Worm (Caenorhabditis elegans) whole organism, L4 larva: Measurements from ENCODE around the gene mig-21.

ENCODE experiments used
- D1046.2 ChIP-seq: fragments of 200-800 bp; sonication (Bioruptor generic); IDR thresholded peaks from 2 replicates; pipeline ENCODE4 v1.3.6; 2022; ENCODE audit warnings: missing genetic modification characterization, missing compliant biosample characterization
- F26F4.8 ChIP-seq: fragments of 200-800 bp; sonication (Bioruptor generic); conservative IDR thresholded peaks from 2 replicates; pipeline ENCODE4 v1.3.6; 2022; ENCODE audit warnings: missing genetic modification characterization, missing compliant biosample characterization
- F37D6.2 ChIP-seq: sonication (generic microtip); optimal IDR thresholded peaks from 2 replicates; lab custom pipeline; 2016; ENCODE audit warnings: mild to moderate bottlenecking, missing genetic modification characterization, missing compliant biosample characterization
- F44E2.7 ChIP-seq: fragments of 200-800 bp; sonication (Bioruptor generic); IDR thresholded peaks from 2 replicates; pipeline ENCODE4 v2.1.2; 2022; ENCODE audit warnings: missing genetic modification characterization, missing compliant biosample characterization
- F49E8.2 ChIP-seq: sonication (generic microtip); optimal IDR thresholded peaks from 2 replicates; lab custom pipeline; 2016; ENCODE audit warnings: missing compliant biosample characterization, mild to moderate bottlenecking, missing genetic modification characterization, borderline replicate concordance
- T20F7.1 ChIP-seq: fragments of 200-800 bp; sonication (Bioruptor generic); optimal IDR thresholded peaks from 2 replicates; lab custom pipeline; 2018; ENCODE audit warnings: mild to moderate bottlenecking, missing genetic modification characterization, missing compliant biosample characterization
- T26A8.4 ChIP-seq: fragments of 200-800 bp; sonication (Bioruptor generic); IDR thresholded peaks from 2 replicates; pipeline ENCODE4 v1.3.6; 2022; ENCODE audit warnings: missing genetic modification characterization, missing compliant biosample characterization
- Y75B8A.6 ChIP-seq: fragments of 200-800 bp; sonication (Bioruptor generic); IDR thresholded peaks from 2 replicates; pipeline ENCODE4 v1.3.6; 2022; ENCODE audit warnings: missing genetic modification reagents, missing genetic modification characterization, missing compliant biosample characterization
- ZK546.5 ChIP-seq, 2 experiments: sonication (generic microtip); optimal IDR thresholded peaks; 2 replicates each; lab custom pipeline; 2017; ENCODE audit warnings: missing biosample characterization in 2 of 2, missing genetic modification characterization in 2 of 2
- aha-1 ChIP-seq: fragments of 150-350 bp; peaks from one replicate; lab custom pipeline; 2014; ENCODE audit warnings: missing biosample characterization, missing genetic modification characterization
- ama-1 ChIP-seq: fragments of 150-350 bp; optimal IDR thresholded peaks from 2 replicates; lab custom pipeline; 2014; ENCODE audit warnings: inconsistent platforms, mixed read lengths
- arid-1 ChIP-seq: fragments of 200-800 bp; sonication (Bioruptor generic); conservative IDR thresholded peaks from 2 replicates; pipeline ENCODE4 v1.3.6; 2022; ENCODE audit warnings: missing genetic modification reagents, missing genetic modification characterization, missing compliant biosample characterization
- attf-4 ChIP-seq: sonication (generic microtip); optimal IDR thresholded peaks from 3 replicates; lab custom pipeline; 2017; ENCODE audit warnings: missing biosample characterization, missing genetic modification characterization
- ceh-44 ChIP-seq: fragments of 200-800 bp; sonication (Bioruptor generic); IDR thresholded peaks from 2 replicates; pipeline ENCODE4 v1.3.6; 2022; ENCODE audit warnings: missing genetic modification reagents, missing genetic modification characterization, missing compliant biosample characterization
- ceh-62 ChIP-seq: sonication (generic microtip); optimal IDR thresholded peaks from 2 replicates; lab custom pipeline; 2017; ENCODE audit warnings: missing biosample characterization, missing genetic modification characterization
- ces-1 ChIP-seq: fragments of 150-350 bp; sonication (generic microtip); optimal IDR thresholded peaks from 4 replicates; lab custom pipeline; 2014; ENCODE audit warnings: missing biosample characterization, missing genetic modification reagents, missing genetic modification characterization
- ctbp-1 ChIP-seq: fragments of 200-800 bp; sonication (Bioruptor generic); IDR thresholded peaks from 2 replicates; pipeline ENCODE4 v1.3.6; 2022; ENCODE audit warnings: missing genetic modification reagents, missing genetic modification characterization, missing compliant biosample characterization
- daf-8 ChIP-seq: fragments of 200-800 bp; sonication (Bioruptor generic); IDR thresholded peaks from 2 replicates; pipeline ENCODE4 v1.3.6; 2022; ENCODE audit warnings: missing genetic modification characterization, missing compliant biosample characterization
- dmd-8 ChIP-seq: fragments of 200-800 bp; sonication (Bioruptor generic); IDR thresholded peaks from 2 replicates; pipeline ENCODE4 v1.3.6; 2022; ENCODE audit warnings: missing genetic modification characterization, missing compliant biosample characterization
- dve-1 ChIP-seq: sonication (generic microtip); optimal IDR thresholded peaks from 2 replicates; lab custom pipeline; 2017; ENCODE audit warnings: antibody characterized with exemption, mild to moderate bottlenecking, missing genetic modification characterization, missing compliant biosample characterization; ENCODE audit not compliant: insufficient read depth
- egl-27 ChIP-seq: sonication (generic microtip); optimal IDR thresholded peaks from 3 replicates; lab custom pipeline; 2017; ENCODE audit warnings: missing biosample characterization, missing genetic modification reagents, missing genetic modification characterization
- fkh-10 ChIP-seq: fragments of 150-350 bp; optimal IDR thresholded peaks from 2 replicates; lab custom pipeline; 2014; ENCODE audit warnings: missing biosample characterization, missing genetic modification reagents, missing genetic modification characterization
- gei-8 ChIP-seq: fragments of 200-800 bp; sonication (Bioruptor generic); optimal IDR thresholded peaks from 2 replicates; lab custom pipeline; 2018; ENCODE audit warnings: mild to moderate bottlenecking, missing genetic modification characterization, missing compliant biosample characterization
- hif-1 ChIP-seq, 2 experiments: sonication (generic microtip); optimal IDR thresholded peaks; 2 replicates each; lab custom pipeline; 2016 to 2017; ENCODE audit warnings: missing compliant biosample characterization in 2 of 2, missing genetic modification characterization in 2 of 2, missing genetic modification reagents in 2 of 2, missing genotype in 2 of 2, mild to moderate bottlenecking in 1 of 2
- hlh-11 ChIP-seq: fragments of 200-800 bp; sonication (Bioruptor generic); optimal IDR thresholded peaks from 2 replicates; lab custom pipeline; 2018; ENCODE audit warnings: mild to moderate bottlenecking, missing genetic modification characterization, missing compliant biosample characterization
- hlh-30 ChIP-seq: sonication (generic microtip); optimal IDR thresholded peaks from 2 replicates; lab custom pipeline; 2017; ENCODE audit warnings: antibody characterized with exemption, mild to moderate bottlenecking, missing genetic modification characterization, missing compliant biosample characterization; ENCODE audit not compliant: insufficient read depth
- jun-1 ChIP-seq: fragments of 150-350 bp; optimal IDR thresholded peaks from 2 replicates; lab custom pipeline; 2014; ENCODE audit warnings: missing biosample characterization, missing genetic modification reagents, missing genetic modification characterization
- lin-13 ChIP-seq: fragments of 150-350 bp; optimal IDR thresholded peaks from 2 replicates; lab custom pipeline; 2014; ENCODE audit warnings: missing biosample characterization, missing genetic modification reagents, missing genetic modification characterization
- lin-15B ChIP-seq: fragments of 150-350 bp; sonication (generic microtip); optimal IDR thresholded peaks from 3 replicates; lab custom pipeline; 2014; ENCODE audit warnings: missing biosample characterization, missing genetic modification characterization
- lir-3 ChIP-seq: sonication (generic microtip); optimal IDR thresholded peaks from 2 replicates; lab custom pipeline; 2016; ENCODE audit warnings: mild to moderate bottlenecking, missing genetic modification characterization, missing compliant biosample characterization
- mdt-29 ChIP-seq: fragments of 200-800 bp; sonication (Bioruptor generic); IDR thresholded peaks from 2 replicates; pipeline ENCODE4 v1.3.6; 2022; ENCODE audit warnings: missing genetic modification reagents, missing genetic modification characterization, missing compliant biosample characterization
- mep-1 ChIP-seq: fragments of 150-350 bp; sonication (generic microtip); optimal IDR thresholded peaks from 3 replicates; lab custom pipeline; 2014; ENCODE audit warnings: missing biosample characterization, missing genetic modification characterization
- mes-2 ChIP-seq: sonication (generic microtip); optimal IDR thresholded peaks from 2 replicates; lab custom pipeline; 2016; ENCODE audit warnings: missing genotype, mild to moderate bottlenecking, missing genetic modification characterization, missing compliant biosample characterization; ENCODE audit not compliant: poor library complexity, severe bottlenecking
- nhr-102 ChIP-seq: sonication (generic microtip); optimal IDR thresholded peaks from 2 replicates; lab custom pipeline; 2016; ENCODE audit warnings: mild to moderate bottlenecking, missing genetic modification characterization, moderate library complexity, missing compliant biosample characterization
- nhr-11 ChIP-seq: fragments of 150-350 bp; optimal IDR thresholded peaks from 2 replicates; lab custom pipeline; 2014; ENCODE audit warnings: missing biosample characterization, missing genetic modification characterization
- nhr-237 ChIP-seq: sonication (generic microtip); optimal IDR thresholded peaks from 2 replicates; lab custom pipeline; 2017; ENCODE audit warnings: missing biosample characterization, missing genetic modification characterization
- nhr-25 ChIP-seq: sonication (generic microtip); optimal IDR thresholded peaks from 2 replicates; lab custom pipeline; 2017; ENCODE audit warnings: missing genetic modification characterization, mild to moderate bottlenecking, missing compliant biosample characterization, antibody characterized with exemption, moderate library complexity, borderline replicate concordance; ENCODE audit not compliant: insufficient read depth
- nhr-42 ChIP-seq: fragments of 200-800 bp; sonication (Bioruptor generic); IDR thresholded peaks from 2 replicates; pipeline ENCODE4 v1.3.6; 2022; ENCODE audit warnings: missing genetic modification characterization, missing compliant biosample characterization
- nhr-48 ChIP-seq: sonication (generic microtip); optimal IDR thresholded peaks from 2 replicates; lab custom pipeline; 2016; ENCODE audit warnings: mild to moderate bottlenecking, missing genetic modification characterization, missing compliant biosample characterization
- nhr-6 ChIP-seq: fragments of 150-350 bp; optimal IDR thresholded peaks from 2 replicates; lab custom pipeline; 2014; ENCODE audit warnings: missing biosample characterization, missing genetic modification characterization
- nhr-77 ChIP-seq: fragments of 150-350 bp; optimal IDR thresholded peaks from 2 replicates; lab custom pipeline; 2014; ENCODE audit warnings: missing biosample characterization, missing genetic modification characterization
- saeg-2 ChIP-seq: fragments of 200-800 bp; sonication (Bioruptor generic); IDR thresholded peaks from 2 replicates; pipeline ENCODE4 v1.3.6; 2022; ENCODE audit warnings: missing genetic modification reagents, missing genetic modification characterization, missing compliant biosample characterization
- unc-62 ChIP-seq, 3 experiments: fragments of 150-350 bp in 1 of 3; sonication (generic microtip); optimal IDR thresholded peaks in 2 of 3; peaks in 1 of 3; 1 replicate in 1 of 3; 2 replicates in 2 of 3; lab custom pipeline; 2014 to 2017; ENCODE audit warnings: missing biosample characterization in 3 of 3, missing genetic modification characterization in 3 of 3, missing genetic modification reagents in 3 of 3, missing genotype in 1 of 3
- zfp-2 ChIP-seq: sonication (generic microtip); optimal IDR thresholded peaks from 2 replicates; lab custom pipeline; 2016; ENCODE audit warnings: mild to moderate bottlenecking, missing genetic modification characterization, missing compliant biosample characterization
- zfp-3 ChIP-seq: fragments of 200-800 bp; sonication (Bioruptor generic); conservative IDR thresholded peaks from 2 replicates; pipeline ENCODE4 v1.3.6; 2022; ENCODE audit warnings: missing genetic modification reagents, missing genetic modification characterization, missing compliant biosample characterization

Gene mig-21

ce11 chrIII:5874263-5874662 is 3.9 kb downstream of the mig-21 start (continued):
- TF ChIP-seq nhr-48 (tag; lab: Kevin White, UChicago) (peak; percentile 68), lin-15B (no peak), ceh-62 (no peak), F49E8.2 (tag; lab: Kevin White, UChicago) (no peak), daf-8 (GFP tag; lab: Robert Waterston, UW) (no peak), nhr-11 (tag; lab: Kevin White, UChicago) (no peak), hlh-30 (peak; percentile 55), attf-4 (no peak), nhr-6 (tag; lab: Kevin White, UChicago) (no peak), F26F4.8 (GFP tag; lab: Robert Waterston, UW) (no peak), mep-1 (tag; lab: Kevin White, UChicago) (peak; percentile 80), nhr-102 (tag; lab: Kevin White, UChicago) (peak; percentile 51), saeg-2 (GFP tag; lab: Robert Waterston, UW) (no peak), ceh-44 (GFP tag; lab: Robert Waterston, UW) (no peak), T26A8.4 (GFP tag; lab: Robert Waterston, UW) (peak; percentile 31; the same call in 1 of the 2 replicates), mdt-29 (GFP tag; lab: Robert Waterston, UW) (peak; percentile 51; the same call in 1 of the 2 replicates), zfp-3 (no peak; the same call in 1 of the 2 replicates), F37D6.2 (tag; lab: Kevin White, UChicago) (no peak), lin-13 (GFP tag; lab: Kevin White, UChicago) (peak; percentile 40), zfp-2 (tag; lab: Kevin White, UChicago) (no peak), hif-1 (tag; optimal IDR thresholded peaks at IDR 0.05; lab: Kevin White, UChicago) (no peak), nhr-77 (peak; percentile 61), Y75B8A.6 (GFP tag; lab: Robert Waterston, UW) (peak; percentile 68), ZK546.5 (tag; optimal IDR thresholded peaks at IDR 0.05; lab: Kevin White, UChicago) (no peak), gei-8 (GFP tag; lab: Kevin White, UChicago) (peak; percentile 43), ctbp-1 (GFP tag; lab: Robert Waterston, UW) (no peak), D1046.2 (GFP tag; lab: Robert Waterston, UW) (no peak), dve-1 (peak; percentile 96), arid-1 (GFP tag; lab: Robert Waterston, UW) (no peak), T20F7.1 (GFP tag; lab: Kevin White, UChicago) (peak; percentile 74), aha-1 (tag; lab: Kevin White, UChicago) (peak; percentile 92), lir-3 (tag; lab: Kevin White, UChicago) (no peak), ces-1 (no peak), ama-1 (lab: Kevin White, UChicago) (peak; percentile 66), jun-1 (tag; lab: Kevin White, UChicago) (no peak), dmd-8 (GFP tag; lab: Robert Waterston, UW) (no peak), F44E2.7 (no peak), fkh-10 (no peak), hlh-11 (tag; lab: Kevin White, UChicago) (peak; percentile 64), nhr-25 (peak; percentile 85)

- TF ChIP-seq egl-27 (tag; lab: Kevin White, UChicago) (no peak), ceh-44 (GFP tag; lab: Robert Waterston, UW) (no peak), unc-62 (GFP tag; optimal IDR thresholded peaks at IDR 0.05 in 1 of 2; lab: Kevin White, UChicago) (peak in 1 of 2 experiments; percentile 87), unc-62 (tag; optimal IDR thresholded peaks at IDR 0.05; lab: Kevin White, UChicago) (no peak), ces-1 (no peak), nhr-42 (GFP tag; lab: Robert Waterston, UW) (no peak), fkh-10 (no peak), nhr-237 (tag; lab: Kevin White, UChicago) (no peak), mes-2 (tag; lab: Kevin White, UChicago) (no peak), ceh-62 (no peak)
These were observed 5.9 kb downstream of the mig-21 start for ce11 chrIII:5872288-5872687.
